Fruit fly (Drosophila melanogaster): ENCODE data around the gene mkg-p.
A peak's percentile ranks its signal among the peaks of the same experiment; 100 is the strongest.

Gene mkg-p

DNA sequence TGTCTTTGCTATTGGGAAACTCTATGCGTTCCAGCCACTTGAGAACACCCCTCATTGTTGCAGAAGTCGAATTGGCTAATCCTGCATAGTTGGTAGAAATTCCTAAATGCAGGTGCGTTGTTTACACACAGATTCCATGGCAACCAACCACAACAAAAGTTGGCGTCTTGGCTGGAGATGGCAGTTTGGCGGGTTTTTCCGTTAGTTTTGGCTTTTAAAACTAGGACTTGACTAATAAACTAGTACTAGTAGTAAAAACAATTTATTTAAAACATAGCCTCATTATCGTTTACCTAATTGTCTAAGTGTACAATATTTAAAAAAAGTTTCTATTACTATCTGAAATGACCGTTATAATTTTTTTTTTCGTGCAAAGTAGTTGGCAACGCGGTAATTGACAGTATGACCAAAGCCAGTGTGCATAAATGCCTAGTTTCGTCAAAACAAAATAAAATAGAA, 6.4 kb upstream of the mkg-p start, which contains the start of gene Exo70 (continued):
- no peak for TF ChIP-seq Taf1 (GFP tag; IDR thresholded peaks at IDR 0.05)
- no peak for TF ChIP-seq org-1 (GFP tag; optimal IDR thresholded peaks at IDR 0.05)
- no peak for TF ChIP-seq mirr (GFP tag; optimal IDR thresholded peaks at IDR 0.05)
- TF ChIP-seq CG3065 (GFP tag; optimal IDR thresholded peaks at IDR 0.05) = no peak
- TF ChIP-seq CG3847 (GFP tag; IDR thresholded peaks at IDR 0.05) = no peak
- TF ChIP-seq CG15601 (tag; optimal IDR thresholded peaks at IDR 0.05) = no peak
- TF ChIP-seq CG9727 (GFP tag; optimal IDR thresholded peaks at IDR 0.05) = peak; percentile 4
- peak; percentile 42 for TF ChIP-seq CG8281 (tag; optimal IDR thresholded peaks at IDR 0.05)
- no peak for TF ChIP-seq CG11085 (GFP tag; IDR thresholded peaks at IDR 0.05)
- TF ChIP-seq kah (GFP tag; optimal IDR thresholded peaks at IDR 0.05) = peak; percentile 93
- TF ChIP-seq Atf3 (GFP tag; optimal IDR thresholded peaks at IDR 0.05) = no peak
- TF ChIP-seq sens (GFP tag) = peak; percentile 90
- TF ChIP-seq CG10979 (tag; optimal IDR thresholded peaks at IDR 0.05) = peak; percentile 15
- no peak for TF ChIP-seq CG12942 (GFP tag; optimal IDR thresholded peaks at IDR 0.05)
- TF ChIP-seq Opbp (GFP tag; IDR thresholded peaks at IDR 0.05; ENCODE audit: partially characterized antibody) = no peak; the same call in 2 of the 3 replicates
- TF ChIP-seq CG12659 (GFP tag; optimal IDR thresholded peaks at IDR 0.05) = peak; percentile 54
- no peak for TF ChIP-seq HLH4C (GFP tag; IDR thresholded peaks at IDR 0.05; ENCODE audit: partially characterized antibody)
- peak; percentile 51 for TF ChIP-seq Ets97D (GFP tag; optimal IDR thresholded peaks at IDR 0.05)
- peak; percentile 66 for TF ChIP-seq CG2116 (GFP tag; optimal IDR thresholded peaks at IDR 0.05)
- peak; percentile 10 for TF ChIP-seq CG13775 (GFP tag; optimal IDR thresholded peaks at IDR 0.05)
- TF ChIP-seq CG14710 (tag; optimal IDR thresholded peaks at IDR 0.05) = peak; percentile 63
- TF ChIP-seq trem (tag; optimal IDR thresholded peaks at IDR 0.05) = peak; percentile 50
- TF ChIP-seq H15 (GFP tag; IDR thresholded peaks at IDR 0.05) = no peak
- TF ChIP-seq CG10654 (GFP tag; optimal IDR thresholded peaks at IDR 0.05) = no peak
- TF ChIP-seq Gug (GFP tag; IDR thresholded peaks at IDR 0.05) = no peak
- peak; percentile 43 for TF ChIP-seq CG15514 (GFP tag; optimal IDR thresholded peaks at IDR 0.05)
- peak; percentile 28 for TF ChIP-seq Hsf (GFP tag; optimal IDR thresholded peaks at IDR 0.05)
- peak; percentile 38 for TF ChIP-seq YL-1 (GFP tag; optimal IDR thresholded peaks at IDR 0.05)
- peak; percentile 15; the same call in 1 of the 2 replicates for TF ChIP-seq E2f2 (GFP tag; IDR thresholded peaks at IDR 0.05)
- no peak; the same call in 1 of the 2 replicates for TF ChIP-seq CG9932 (GFP tag; IDR thresholded peaks at IDR 0.05)
- TF ChIP-seq Atf-2 (GFP tag; optimal IDR thresholded peaks at IDR 0.05) = no peak
- peak; percentile 31 for TF ChIP-seq Lhr (GFP tag; optimal IDR thresholded peaks at IDR 0.05)
- TF ChIP-seq CG1602 (GFP tag; optimal IDR thresholded peaks at IDR 0.05) = peak; percentile 7
- no peak for TF ChIP-seq gcm (GFP tag; optimal IDR thresholded peaks at IDR 0.05)
- no peak for TF ChIP-seq Fer1 (GFP tag; optimal IDR thresholded peaks at IDR 0.05)
- peak; percentile 43 for TF ChIP-seq BEAF-32 (GFP tag; optimal IDR thresholded peaks at IDR 0.05)
- TF ChIP-seq CG17359 (tag; optimal IDR thresholded peaks at IDR 0.05) = peak; percentile 63
- peak; percentile 69 for TF ChIP-seq stwl (tag; optimal IDR thresholded peaks at IDR 0.05)
- TF ChIP-seq CG4617 (GFP tag; optimal IDR thresholded peaks at IDR 0.05; ENCODE audit: borderline replicate concordance) = peak; percentile 48
- TF ChIP-seq fd3F (GFP tag; optimal IDR thresholded peaks at IDR 0.05) = peak; percentile 19
- TF ChIP-seq MBD-R2 (GFP tag; IDR thresholded peaks at IDR 0.05) = peak; percentile 56
- TF ChIP-seq vvl (GFP tag; IDR thresholded peaks at IDR 0.05) = no peak
- TF ChIP-seq CG17186 (GFP tag; optimal IDR thresholded peaks at IDR 0.05) = peak; percentile 7
- no peak for TF ChIP-seq slp2 (GFP tag; optimal IDR thresholded peaks at IDR 0.05)
- no peak for TF ChIP-seq CG11504 (tag; optimal IDR thresholded peaks at IDR 0.05)
- peak; percentile 17 for TF ChIP-seq Abd-B (GFP tag; optimal IDR thresholded peaks at IDR 0.05)
- TF ChIP-seq Max (GFP tag; optimal IDR thresholded peaks at IDR 0.05) = peak; percentile 23
- TF ChIP-seq Dp (GFP tag; optimal IDR thresholded peaks at IDR 0.05) = peak; percentile 2
- TF ChIP-seq CG32772 (GFP tag; IDR thresholded peaks at IDR 0.05) = peak; percentile 64
- TF ChIP-seq CG12769 (tag; optimal IDR thresholded peaks at IDR 0.05) = no peak

Data from whole organism, embryonic.